Fruit fly (Drosophila melanogaster) whole organism, embryonic: ENCODE data around the gene CG6067.

ENCODE experiments used
- ATbp ChIP-seq: fragments of 200-800 bp; sonication (Bioruptor generic); optimal IDR thresholded peaks from 2 replicates; lab custom pipeline; 2017; ENCODE audit warnings: missing biosample characterization, mild to moderate bottlenecking, missing genetic modification characterization, missing genetic modification reagents
- Abd-B ChIP-seq: fragments of 200-800 bp; sonication (Bioruptor generic); optimal IDR thresholded peaks from 2 replicates; lab custom pipeline; 2018; ENCODE audit warnings: missing biosample characterization, mild to moderate bottlenecking, missing genetic modification characterization, moderate library complexity
- CG10654 ChIP-seq: fragments of 200-800 bp; sonication (Bioruptor generic); optimal IDR thresholded peaks from 2 replicates; lab custom pipeline; 2016; ENCODE audit warnings: missing biosample characterization, missing genetic modification characterization
- CG12659 ChIP-seq: fragments of 200-800 bp; sonication (Bioruptor generic); optimal IDR thresholded peaks from 3 replicates; lab custom pipeline; 2017; ENCODE audit warnings: mild to moderate bottlenecking, missing biosample characterization, missing genetic modification reagents, missing genetic modification characterization
- CG14014 ChIP-seq: fragments of 200-800 bp; sonication (Bioruptor generic); IDR thresholded peaks from 2 replicates; pipeline ENCODE4 v1.3.6; 2022; ENCODE audit warnings: missing biosample characterization, missing genetic modification characterization
- CG15073 ChIP-seq: fragments of 200-800 bp; sonication (Bioruptor generic); optimal IDR thresholded peaks from 2 replicates; lab custom pipeline; 2016; ENCODE audit warnings: missing biosample characterization, missing genetic modification characterization
- CG15479 ChIP-seq: fragments of 200-800 bp; sonication (Bioruptor generic); optimal IDR thresholded peaks from 3 replicates; lab custom pipeline; 2019; ENCODE audit warnings: missing biosample characterization, mild to moderate bottlenecking, missing genetic modification characterization, moderate library complexity
- CG17829 ChIP-seq: fragments of 200-800 bp; optimal IDR thresholded peaks from 2 replicates; lab custom pipeline; 2019; ENCODE audit warnings: missing biosample characterization, mild to moderate bottlenecking, missing genetic modification characterization, moderate library complexity
- CG18764 ChIP-seq: fragments of 200-800 bp; sonication (Bioruptor generic); optimal IDR thresholded peaks from 3 replicates; lab custom pipeline; 2016; ENCODE audit warnings: missing biosample characterization, missing genetic modification characterization
- CG30431 ChIP-seq: fragments of 200-800 bp; sonication (Bioruptor generic); optimal IDR thresholded peaks from 2 replicates; lab custom pipeline; 2017; ENCODE audit warnings: missing biosample characterization, missing genetic modification characterization
- CG34376 ChIP-seq: fragments of 200-800 bp; sonication (Bioruptor generic); optimal IDR thresholded peaks from 2 replicates; lab custom pipeline; 2018; ENCODE audit warnings: missing biosample characterization, mild to moderate bottlenecking, missing genetic modification characterization
- CG43689 ChIP-seq: fragments of 200-800 bp; sonication (Bioruptor generic); IDR thresholded peaks from 2 replicates; pipeline ENCODE4 v1.3.6; 2022; ENCODE audit warnings: missing biosample characterization, missing genetic modification characterization
- CG6175 ChIP-seq: fragments of 200-800 bp; sonication (Bioruptor generic); IDR thresholded peaks from 3 replicates; pipeline ENCODE4 v1.3.6; 2022; ENCODE audit warnings: missing biosample characterization, missing genetic modification characterization
- CG7963 ChIP-seq: fragments of 200-800 bp; sonication (Bioruptor generic); IDR thresholded peaks from 3 replicates; pipeline ENCODE4 v1.3.6; 2022; ENCODE audit warnings: missing biosample characterization, missing genetic modification characterization; ENCODE audit not compliant: partially characterized antibody
- CG9932 ChIP-seq: fragments of 200-800 bp; sonication (Bioruptor generic); IDR thresholded peaks from 2 replicates; pipeline ENCODE4 v1.3.6; 2022; ENCODE audit warnings: missing biosample characterization, missing genetic modification characterization
- D19B ChIP-seq: fragments of 200-800 bp; sonication (Bioruptor generic); optimal IDR thresholded peaks from 2 replicates; lab custom pipeline; 2017; ENCODE audit warnings: missing biosample characterization, mild to moderate bottlenecking, missing genetic modification characterization
- Deaf1 ChIP-seq: fragments of 200-800 bp; optimal IDR thresholded peaks from 3 replicates; lab custom pipeline; 2019; ENCODE audit warnings: missing biosample characterization, mild to moderate bottlenecking, missing genetic modification characterization, moderate library complexity
- Dref ChIP-seq: fragments of 200-800 bp; sonication (Bioruptor generic); IDR thresholded peaks from 2 replicates; pipeline ENCODE4 v1.3.6; 2022; ENCODE audit warnings: missing biosample characterization, missing genetic modification characterization
- E2f2 ChIP-seq: fragments of 200-800 bp; sonication (Bioruptor generic); IDR thresholded peaks from 2 replicates; pipeline ENCODE4 v1.3.6; 2022; ENCODE audit warnings: missing biosample characterization, missing genetic modification characterization
- Elba2 ChIP-seq: fragments of 200-800 bp; sonication (Bioruptor generic); optimal IDR thresholded peaks from 3 replicates; lab custom pipeline; 2016; ENCODE audit warnings: missing biosample characterization, missing genetic modification characterization
- Hr78 ChIP-seq, 2 experiments: fragments of 200-800 bp in 1 of 2; fragments of >200 bp in 1 of 2; sonication (Bioruptor generic) in 1 of 2; optimal IDR thresholded peaks; 2 replicates each; lab custom pipeline; 2017 to 2019; ENCODE audit warnings: missing biosample characterization in 2 of 2, missing genetic modification characterization in 2 of 2, mild to moderate bottlenecking in 1 of 2, moderate library complexity in 1 of 2
- NFAT ChIP-seq: fragments of 200-800 bp; sonication (Bioruptor generic); IDR thresholded peaks from 2 replicates; pipeline ENCODE4 v1.3.6; 2022; ENCODE audit warnings: missing biosample characterization, missing genetic modification characterization
- Pdp1 ChIP-seq, 2 experiments: fragments of 200-800 bp; sonication (Bioruptor generic); optimal IDR thresholded peaks; 3 replicates each; lab custom pipeline; 2016; ENCODE audit warnings: missing biosample characterization in 2 of 2, missing genetic modification characterization in 2 of 2, mild to moderate bottlenecking in 1 of 2, moderate library complexity in 1 of 2
- Sin3A ChIP-seq: fragments of >200 bp; optimal IDR thresholded peaks from 2 replicates; lab custom pipeline; 2018
- Sry-β ChIP-seq: fragments of 200-800 bp; sonication (Bioruptor generic); optimal IDR thresholded peaks from 2 replicates; lab custom pipeline; 2018; ENCODE audit warnings: missing biosample characterization, mild to moderate bottlenecking, missing genetic modification characterization, moderate library complexity
- Stat92E ChIP-seq, 3 experiments: fragments of >200 bp in 2 of 3; fragments of 200-800 bp in 1 of 3; sonication (Bioruptor generic) in 1 of 3; optimal IDR thresholded peaks; 2 replicates each; lab custom pipeline; 2017 to 2019; ENCODE audit warnings: missing biosample characterization in 3 of 3, missing genetic modification characterization in 3 of 3, mild to moderate bottlenecking in 1 of 3, moderate library complexity in 1 of 3
- ab ChIP-seq: fragments of 200-800 bp; sonication (Bioruptor generic); optimal IDR thresholded peaks from 2 replicates; lab custom pipeline; 2016; ENCODE audit warnings: missing biosample characterization, missing genetic modification characterization
- ash1 ChIP-seq: fragments of 200-800 bp; sonication (Bioruptor generic); optimal IDR thresholded peaks from 2 replicates; lab custom pipeline; 2018; ENCODE audit warnings: missing biosample characterization, mild to moderate bottlenecking, missing genetic modification characterization
- bcd ChIP-seq: fragments of 200-800 bp; sonication (Bioruptor generic); optimal IDR thresholded peaks from 2 replicates; lab custom pipeline; 2017; ENCODE audit warnings: missing biosample characterization, mild to moderate bottlenecking, missing genetic modification characterization
- btn ChIP-seq: fragments of 200-800 bp; sonication (Bioruptor generic); optimal IDR thresholded peaks from 2 replicates; lab custom pipeline; 2016; ENCODE audit warnings: missing biosample characterization, missing genetic modification characterization
- chinmo ChIP-seq: fragments of 200-800 bp; sonication (Bioruptor generic); IDR thresholded peaks from 4 replicates; pipeline ENCODE4 v1.3.6; 2022; ENCODE audit warnings: missing biosample characterization, missing genetic modification characterization; ENCODE audit not compliant: partially characterized antibody
- croc ChIP-seq: fragments of 200-800 bp; sonication (Bioruptor generic); conservative IDR thresholded peaks from 3 replicates; pipeline ENCODE4 v1.3.6; 2022; ENCODE audit warnings: missing biosample characterization, missing genetic modification characterization
- crp ChIP-seq, 2 experiments: fragments of 200-800 bp; sonication (Bioruptor generic); optimal IDR thresholded peaks; 2 replicates in 1 of 2; 3 replicates in 1 of 2; lab custom pipeline; 2017; ENCODE audit warnings: missing biosample characterization in 2 of 2, missing genetic modification characterization in 2 of 2, mild to moderate bottlenecking in 1 of 2, moderate library complexity in 1 of 2
- da ChIP-seq: fragments of 200-800 bp; sonication (Bioruptor generic); optimal IDR thresholded peaks from 2 replicates; lab custom pipeline; 2016; ENCODE audit warnings: missing biosample characterization, missing genetic modification characterization
- dimm ChIP-seq: fragments of 200-800 bp; sonication (Bioruptor generic); IDR thresholded peaks from 2 replicates; pipeline ENCODE4 v1.3.6; 2022; ENCODE audit warnings: missing biosample characterization, missing genetic modification characterization
- exex ChIP-seq: fragments of 200-800 bp; sonication (Bioruptor generic); optimal IDR thresholded peaks from 4 replicates; lab custom pipeline; 2018; ENCODE audit warnings: missing biosample characterization, mild to moderate bottlenecking, missing genetic modification characterization, moderate library complexity
- fd102C ChIP-seq: fragments of 200-800 bp; sonication (Bioruptor generic); optimal IDR thresholded peaks from 2 replicates; lab custom pipeline; 2018; ENCODE audit warnings: missing biosample characterization, mild to moderate bottlenecking, missing genetic modification characterization, moderate library complexity
- gce ChIP-seq: fragments of 200-800 bp; sonication (Bioruptor generic); IDR thresholded peaks from 3 replicates; pipeline ENCODE4 v1.3.6; 2022; ENCODE audit warnings: missing biosample characterization, missing genetic modification characterization
- gcm2 ChIP-seq: fragments of 200-800 bp; sonication (Bioruptor generic); optimal IDR thresholded peaks from 2 replicates; lab custom pipeline; 2016; ENCODE audit warnings: missing biosample characterization, missing genetic modification characterization
- grn ChIP-seq: fragments of 200-800 bp; sonication (Bioruptor generic); optimal IDR thresholded peaks from 3 replicates; lab custom pipeline; 2017; ENCODE audit warnings: missing biosample characterization, missing genetic modification characterization
- gsb ChIP-seq: fragments of 200-800 bp; sonication (Bioruptor generic); IDR thresholded peaks from 2 replicates; pipeline ENCODE4 v1.3.6; 2022; ENCODE audit warnings: missing biosample characterization, missing genetic modification characterization
- odd ChIP-seq: fragments of 200-800 bp; sonication (Bioruptor generic); optimal IDR thresholded peaks from 2 replicates; lab custom pipeline; 2017; ENCODE audit warnings: missing biosample characterization, mild to moderate bottlenecking, missing genetic modification characterization
- pzg ChIP-seq: fragments of 200-800 bp; sonication (Bioruptor generic); optimal IDR thresholded peaks from 3 replicates; lab custom pipeline; 2018; ENCODE audit warnings: missing biosample characterization, mild to moderate bottlenecking, missing genetic modification characterization, moderate library complexity
- rib ChIP-seq: fragments of 200-800 bp; sonication (Bioruptor generic); IDR thresholded peaks from 2 replicates; pipeline ENCODE4 v1.3.6; 2022; ENCODE audit warnings: missing biosample characterization, missing genetic modification characterization
- shn ChIP-seq: fragments of 200-800 bp; sonication (Bioruptor generic); optimal IDR thresholded peaks from 3 replicates; lab custom pipeline; 2016; ENCODE audit warnings: missing biosample characterization, missing genetic modification characterization
- slbo ChIP-seq: fragments of 200-800 bp; sonication (Bioruptor generic); IDR thresholded peaks from 2 replicates; pipeline ENCODE4 v1.3.6; 2022; ENCODE audit warnings: missing biosample characterization, missing genetic modification characterization
- stc ChIP-seq: fragments of 200-800 bp; sonication (Bioruptor generic); IDR thresholded peaks from 2 replicates; pipeline ENCODE4 v1.3.6; 2022; ENCODE audit warnings: missing biosample characterization, missing genetic modification characterization
- sug ChIP-seq: fragments of 200-800 bp; optimal IDR thresholded peaks from 2 replicates; lab custom pipeline; 2019; ENCODE audit warnings: missing biosample characterization, mild to moderate bottlenecking, missing genetic modification characterization, moderate library complexity
- tx ChIP-seq: fragments of 200-800 bp; sonication (Bioruptor generic); optimal IDR thresholded peaks from 2 replicates; lab custom pipeline; 2016; ENCODE audit warnings: missing biosample characterization, missing genetic modification characterization
- unpg ChIP-seq: fragments of 200-800 bp; sonication (Bioruptor generic); optimal IDR thresholded peaks from 3 replicates; lab custom pipeline; 2018; ENCODE audit warnings: missing biosample characterization, mild to moderate bottlenecking, missing genetic modification characterization, moderate library complexity

The CG6067 gene

DNA sequence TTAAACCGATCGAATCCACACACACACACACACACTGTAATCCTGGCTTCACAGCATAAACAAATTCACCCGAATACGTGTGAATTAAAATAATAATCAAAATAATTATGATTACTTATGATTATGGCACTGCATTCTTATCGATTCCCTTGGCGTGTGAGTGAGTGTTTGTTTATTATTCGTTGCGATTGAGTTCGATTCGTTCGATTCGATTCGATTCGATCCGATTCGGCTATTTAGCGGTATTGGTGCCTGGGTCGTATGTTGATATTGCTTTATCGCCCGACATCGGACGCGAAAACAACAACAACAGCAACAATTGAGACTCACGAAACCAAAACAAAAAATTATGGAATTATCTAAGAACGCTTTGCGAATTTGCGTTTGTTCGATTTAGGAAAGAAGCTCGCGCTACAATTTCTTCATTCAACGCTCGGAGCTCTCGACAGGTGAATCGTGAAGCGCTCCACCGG, at the start of gene CG6067:
TSS of gene CG6067 (plus strand) at position 423 of the 473 bp plus-strand sequence.
- TF ChIP-seq Pdp1 (GFP tag; optimal IDR thresholded peaks at IDR 0.05; lab: Kevin White, UChicago), result peak in 1 of 2 experiments; percentile 15
- TF ChIP-seq slbo (GFP tag; lab: Robert Waterston, UW), result no peak
- TF ChIP-seq sug (tag; lab: Kevin White, UChicago), result peak; percentile 1
- TF ChIP-seq CG34376 (GFP tag; lab: Kevin White, UChicago), result peak; percentile 34
- TF ChIP-seq crp (GFP tag; optimal IDR thresholded peaks at IDR 0.05; lab: Kevin White, UChicago), result no peak
- no peak for TF ChIP-seq btn (GFP tag; lab: Kevin White, UChicago)
- 0 out of 4 replicates have a peak, but pooled peaks have one; percentile 60 for TF ChIP-seq chinmo
- TF ChIP-seq Deaf1 (tag; lab: Kevin White, UChicago), result peak; percentile 67
- TF ChIP-seq D19B, result no peak
- no peak for TF ChIP-seq shn (GFP tag; lab: Kevin White, UChicago)
- no peak for TF ChIP-seq ab (GFP tag; lab: Kevin White, UChicago)
- peak; percentile 85 for TF ChIP-seq exex (tag; lab: Kevin White, UChicago)
- no peak for TF ChIP-seq Abd-B
- TF ChIP-seq da (GFP tag; lab: Kevin White, UChicago), result no peak
- no peak for TF ChIP-seq CG6175
- TF ChIP-seq gcm2 (GFP tag; lab: Kevin White, UChicago), result no peak
- peak; percentile 14 for TF ChIP-seq grn
- no peak for TF ChIP-seq dimm (GFP tag; lab: Robert Waterston, UW)

- TF ChIP-seq rib (GFP tag; lab: Robert Waterston, UW) (peak; percentile 96), CG30431 (no peak), unpg (GFP tag; lab: Kevin White, UChicago) (no peak), gsb (GFP tag; lab: Robert Waterston, UW) (no peak), croc (GFP tag; lab: Robert Waterston, UW) (no peak; the same call in 2 of the 3 replicates), CG43689 (GFP tag; lab: Robert Waterston, UW) (no peak), ATbp (peak; percentile 15), gce (no peak), E2f2 (GFP tag; lab: Robert Waterston, UW) (peak; percentile 98), CG17829 (peak; percentile 50), CG12659 (peak; percentile 85), ash1 (GFP tag; lab: Kevin White, UChicago) (peak; percentile 63), fd102C (GFP tag; lab: Kevin White, UChicago) (peak; percentile 16), CG18764 (GFP tag; lab: Kevin White, UChicago) (peak; percentile 20), odd (GFP tag; lab: Kevin White, UChicago) (no peak), bcd (GFP tag; lab: Kevin White, UChicago) (no peak), CG15073 (GFP tag; lab: Kevin White, UChicago) (no peak), Hr78 (GFP tag; optimal IDR thresholded peaks at IDR 0.05; lab: Kevin White, UChicago) (no peak), Elba2 (GFP tag; lab: Kevin White, UChicago) (peak; percentile 72), CG10654 (GFP tag; lab: Kevin White, UChicago) (peak; percentile 24), Dref (GFP tag; lab: Robert Waterston, UW) (peak; percentile 68), Sin3A (lab: Kevin White, UChicago) (peak; percentile 50), pzg (GFP tag; lab: Kevin White, UChicago) (peak; percentile 97), Sry-β (no peak), Stat92E (GFP tag; optimal IDR thresholded peaks at IDR 0.05; lab: Kevin White, UChicago) (peak in 1 of 3 experiments; percentile 19), tx (GFP tag; lab: Kevin White, UChicago) (no peak), CG7963 (GFP tag; lab: Robert Waterston, UW) (no peak), CG9932 (peak; percentile 58), stc (GFP tag; lab: Robert Waterston, UW) (0 out of 2 replicates have a peak, but pooled peaks have one; percentile 14), CG14014 (GFP tag; lab: Robert Waterston, UW) (0 out of 2 replicates have a peak, but pooled peaks have one; percentile 28), NFAT (peak; percentile 78), CG15479 (GFP tag; lab: Kevin White, UChicago) (no peak)
These were observed 47.5 kb upstream of the CG6067 start, which contains the start of gene CG12236 for dm6 chrX:5907916-5908315. Gene CG12236 (plus strand): TSS chrX:5908135.
